Fruit fly (Drosophila melanogaster): Measurements from ENCODE around the gene Jwa.

The Jwa gene

dm6 chr2L:18705617-18706046 lies at the start of gene Jwa:
Gene Jwa (minus strand): TSS chr2L:18705703.
- TF ChIP-seq insv (optimal IDR thresholded peaks at IDR 0.05): no peak

- no peak for TF ChIP-seq h (optimal IDR thresholded peaks at IDR 0.05)
- no peak for TF ChIP-seq Sin3A (optimal IDR thresholded peaks at IDR 0.05)
- no peak for TF ChIP-seq psq (optimal IDR thresholded peaks at IDR 0.05)
- no peak for TF ChIP-seq insv (optimal IDR thresholded peaks at IDR 0.05)
- no peak for TF ChIP-seq ttk (optimal IDR thresholded peaks at IDR 0.05)
- no peak for TF ChIP-seq Myc (optimal IDR thresholded peaks at IDR 0.05)
Measured at dm6 chr2L:18753242-18753641, 47.7 kb upstream of the Jwa start.

- TF ChIP-seq insv (optimal IDR thresholded peaks at IDR 0.05) (no peak), h (optimal IDR thresholded peaks at IDR 0.05) (no peak), psq (optimal IDR thresholded peaks at IDR 0.05) (no peak), ttk (optimal IDR thresholded peaks at IDR 0.05) (no peak), Sin3A (optimal IDR thresholded peaks at IDR 0.05) (no peak), Myc (optimal IDR thresholded peaks at IDR 0.05) (no peak)
Measured at dm6 chr2L:18752823-18753222, 47.3 kb upstream of the Jwa start.

dm6 chr2L:18752038-18752437 lies 46.5 kb upstream of the Jwa start:
- TF ChIP-seq h (optimal IDR thresholded peaks at IDR 0.05): no peak
- no peak for TF ChIP-seq insv (optimal IDR thresholded peaks at IDR 0.05)
- no peak for TF ChIP-seq psq (optimal IDR thresholded peaks at IDR 0.05)
- no peak for TF ChIP-seq Myc (optimal IDR thresholded peaks at IDR 0.05)
- TF ChIP-seq ttk (optimal IDR thresholded peaks at IDR 0.05): no peak
- TF ChIP-seq Sin3A (optimal IDR thresholded peaks at IDR 0.05): no peak

- no peak for TF ChIP-seq Myc (optimal IDR thresholded peaks at IDR 0.05)
- TF ChIP-seq insv (optimal IDR thresholded peaks at IDR 0.05): no peak
- TF ChIP-seq Sin3A (optimal IDR thresholded peaks at IDR 0.05): no peak
- no peak for TF ChIP-seq h (optimal IDR thresholded peaks at IDR 0.05)
- no peak for TF ChIP-seq ttk (optimal IDR thresholded peaks at IDR 0.05)
- no peak for TF ChIP-seq psq (optimal IDR thresholded peaks at IDR 0.05)
Measured at dm6 chr2L:18751337-18751736, 45.8 kb upstream of the Jwa start.

- TF ChIP-seq Sin3A (optimal IDR thresholded peaks at IDR 0.05) (no peak), h (optimal IDR thresholded peaks at IDR 0.05) (no peak), psq (optimal IDR thresholded peaks at IDR 0.05) (no peak), Myc (optimal IDR thresholded peaks at IDR 0.05) (no peak), insv (optimal IDR thresholded peaks at IDR 0.05) (no peak), ttk (optimal IDR thresholded peaks at IDR 0.05) (no peak)
Measured at dm6 chr2L:18746694-18747093, 41.2 kb upstream of the Jwa start.

dm6 chr2L:18745454-18745853 lies 40.0 kb upstream of the Jwa start:
- no peak for TF ChIP-seq insv (optimal IDR thresholded peaks at IDR 0.05)
- no peak for TF ChIP-seq h (optimal IDR thresholded peaks at IDR 0.05)

- TF ChIP-seq Myc (optimal IDR thresholded peaks at IDR 0.05) (no peak), insv (optimal IDR thresholded peaks at IDR 0.05) (no peak), ttk (optimal IDR thresholded peaks at IDR 0.05) (no peak), psq (optimal IDR thresholded peaks at IDR 0.05) (no peak), h (optimal IDR thresholded peaks at IDR 0.05) (no peak), Sin3A (optimal IDR thresholded peaks at IDR 0.05) (no peak)
Measured at dm6 chr2L:18743896-18744295, 38.4 kb upstream of the Jwa start.

dm6 chr2L:18742710-18743109 lies 37.2 kb upstream of the Jwa start:
- no peak for TF ChIP-seq ttk (optimal IDR thresholded peaks at IDR 0.05)
- no peak for TF ChIP-seq Sin3A (optimal IDR thresholded peaks at IDR 0.05)
- no peak for TF ChIP-seq psq (optimal IDR thresholded peaks at IDR 0.05)
- TF ChIP-seq h (optimal IDR thresholded peaks at IDR 0.05): no peak
- TF ChIP-seq insv (optimal IDR thresholded peaks at IDR 0.05): no peak
- TF ChIP-seq Myc (optimal IDR thresholded peaks at IDR 0.05): no peak

dm6 chr2L:18740010-18740409 lies 34.5 kb upstream of the Jwa start, which contains the start of the genes CG42752 and CG15167:
Gene CG42752 (minus strand): TSS chr2L:18740110.
Gene CG15167 (plus strand): TSS chr2L:18740358.
- TF ChIP-seq psq (optimal IDR thresholded peaks at IDR 0.05) (no peak), h (optimal IDR thresholded peaks at IDR 0.05) (no peak), Myc (optimal IDR thresholded peaks at IDR 0.05) (no peak), ttk (optimal IDR thresholded peaks at IDR 0.05) (no peak), insv (optimal IDR thresholded peaks at IDR 0.05) (no peak), Sin3A (optimal IDR thresholded peaks at IDR 0.05) (no peak)

- TF ChIP-seq h (optimal IDR thresholded peaks at IDR 0.05) (no peak), Myc (optimal IDR thresholded peaks at IDR 0.05) (no peak)
Measured at dm6 chr2L:18737239-18737638, 31.7 kb upstream of the Jwa start.

dm6 chr2L:18735553-18736167 lies 30.2 kb upstream of the Jwa start:
- TF ChIP-seq ttk (optimal IDR thresholded peaks at IDR 0.05): no peak
- TF ChIP-seq insv (optimal IDR thresholded peaks at IDR 0.05): no peak
- no peak for TF ChIP-seq h (optimal IDR thresholded peaks at IDR 0.05)
- TF ChIP-seq Myc (optimal IDR thresholded peaks at IDR 0.05): no peak
- no peak for TF ChIP-seq Sin3A (optimal IDR thresholded peaks at IDR 0.05)
- TF ChIP-seq psq (optimal IDR thresholded peaks at IDR 0.05): no peak

- TF ChIP-seq Myc (optimal IDR thresholded peaks at IDR 0.05) (no peak), ttk (optimal IDR thresholded peaks at IDR 0.05) (no peak), psq (optimal IDR thresholded peaks at IDR 0.05) (no peak), insv (optimal IDR thresholded peaks at IDR 0.05) (no peak), h (optimal IDR thresholded peaks at IDR 0.05) (no peak), Sin3A (optimal IDR thresholded peaks at IDR 0.05) (no peak)
Measured at dm6 chr2L:18732760-18733530, 27.4 kb upstream of the Jwa start.
